Worm (Caenorhabditis elegans): ENCODE results near the gene zip-8.

- TF ChIP-seq fkh-10 (GFP tag; optimal IDR thresholded peaks at IDR 0.05) (no peak), ceh-19 (GFP tag; optimal IDR thresholded peaks at IDR 0.05) (no peak), fkh-6 (tag; optimal IDR thresholded peaks at IDR 0.05) (no peak), npax-4 (tag; optimal IDR thresholded peaks at IDR 0.05) (no peak), dmd-4 (tag; optimal IDR thresholded peaks at IDR 0.05; ENCODE audit: borderline replicate concordance) (no peak), pag-3 (tag; optimal IDR thresholded peaks at IDR 0.05; ENCODE audit: borderline replicate concordance) (no peak), pros-1 (tag; optimal IDR thresholded peaks at IDR 0.05) (no peak), F13H6.1 (tag; optimal IDR thresholded peaks at IDR 0.05) (no peak), pha-4 (tag; optimal IDR thresholded peaks at IDR 0.05) (no peak), ama-1 (optimal IDR thresholded peaks at IDR 0.05) (no peak), pat-9 (tag; optimal IDR thresholded peaks at IDR 0.05) (no peak), nfya-1 (tag; optimal IDR thresholded peaks at IDR 0.05) (peak; percentile 65)
These were observed 47.0 kb upstream of the zip-8 start, which contains the start of the genes mrps-17 and txdc-9 for ce11 chrIII:6431766-6432228.

Data from whole organism, late embryonic.